Fruit fly (Drosophila melanogaster) whole organism, adult: ENCODE results near the gene CG13048.

Experiments used
- Crg-1 ChIP-seq: fragments of 200-800 bp; sonication (Bioruptor generic); optimal IDR thresholded peaks from 2 replicates; lab custom pipeline; 2016; ENCODE audit warnings: missing biosample characterization, missing genetic modification characterization
- cnc ChIP-seq, 2 experiments: fragments of >200 bp; optimal IDR thresholded peaks; 2 replicates each; lab custom pipeline; 2017
- ovo ChIP-seq: fragments of 200-800 bp; sonication (Bioruptor generic); optimal IDR thresholded peaks from 2 replicates; lab custom pipeline; 2016; ENCODE audit warnings: missing biosample characterization, missing genetic modification characterization

dm6 chr3L:16263043-16263442, 20.7 kb downstream of the CG13048 start, which contains the start of gene CG13070:
- TF ChIP-seq cnc (optimal IDR thresholded peaks at IDR 0.05; lab: Kevin White, UChicago) (no peak), ovo (GFP tag; lab: Kevin White, UChicago) (no peak), Crg-1 (no peak)
